Worm (Caenorhabditis elegans): Measurements from ENCODE around the gene F28H7.3.

Gene F28H7.3

ce11 chrV:10790921-10791320, 40.3 kb upstream of the F28H7.3 start, which contains the start of gene D1054.9:
D1054.9 (minus strand) TSS chrV:10791057.
- TF ChIP-seq lsy-12 (tag; optimal IDR thresholded peaks at IDR 0.05) (no peak), nhr-23 (tag; optimal IDR thresholded peaks at IDR 0.05) (no peak), nhr-25 (tag; optimal IDR thresholded peaks at IDR 0.05) (no peak), skn-1 (tag; optimal IDR thresholded peaks at IDR 0.05) (no peak), jun-1 (tag; optimal IDR thresholded peaks at IDR 0.05) (no peak), nhr-67 (tag; optimal IDR thresholded peaks at IDR 0.05) (no peak), pqm-1 (tag; optimal IDR thresholded peaks at IDR 0.05) (no peak), fkh-2 (tag; optimal IDR thresholded peaks at IDR 0.05) (no peak), eor-1 (tag; optimal IDR thresholded peaks at IDR 0.05) (no peak)

ce11 chrV:10784011-10784410, 33.4 kb upstream of the F28H7.3 start, which contains the start of gene D1054.8:
D1054.8 (plus strand) TSS chrV:10784311.
- TF ChIP-seq hmg-11 (tag; optimal IDR thresholded peaks at IDR 0.05): no peak
- peak; percentile 56 for TF ChIP-seq pha-4 (tag; optimal IDR thresholded peaks at IDR 0.05)

- peak; percentile 80 for TF ChIP-seq jun-1 (tag; optimal IDR thresholded peaks at IDR 0.05)
- TF ChIP-seq tbx-2 (tag; optimal IDR thresholded peaks at IDR 0.05): no peak
- no peak for TF ChIP-seq ama-1 (optimal IDR thresholded peaks at IDR 0.05)
- no peak for TF ChIP-seq hmg-11 (tag; optimal IDR thresholded peaks at IDR 0.05)
- no peak for TF ChIP-seq nhr-76 (tag; optimal IDR thresholded peaks at IDR 0.05)
- TF ChIP-seq elt-1 (tag; optimal IDR thresholded peaks at IDR 0.05): no peak
- TF ChIP-seq elt-2 (tag; optimal IDR thresholded peaks at IDR 0.05): peak; percentile 94
- peak; percentile 46 for TF ChIP-seq pha-4 (tag; optimal IDR thresholded peaks at IDR 0.05)
- no peak for TF ChIP-seq unc-39 (tag; optimal IDR thresholded peaks at IDR 0.05)
- TF ChIP-seq ceh-82 (tag; optimal IDR thresholded peaks at IDR 0.05): no peak
- no peak for TF ChIP-seq nhr-237 (tag; optimal IDR thresholded peaks at IDR 0.05)
- no peak for TF ChIP-seq fkh-10 (GFP tag; optimal IDR thresholded peaks at IDR 0.05)
- no peak for TF ChIP-seq ZK546.5 (tag; optimal IDR thresholded peaks at IDR 0.05)
- TF ChIP-seq nhr-12 (tag; optimal IDR thresholded peaks at IDR 0.05): no peak
- no peak for TF ChIP-seq ceh-9 (tag; optimal IDR thresholded peaks at IDR 0.05)
- no peak for TF ChIP-seq nhr-77 (tag; optimal IDR thresholded peaks at IDR 0.05)
- no peak for TF ChIP-seq nhr-43 (tag; optimal IDR thresholded peaks at IDR 0.05; ENCODE audit: poor library complexity, severe bottlenecking)
- no peak for TF ChIP-seq aly-2 (tag; optimal IDR thresholded peaks at IDR 0.05)
- TF ChIP-seq nhr-28 (tag; optimal IDR thresholded peaks at IDR 0.05): no peak
- TF ChIP-seq elt-3 (tag; optimal IDR thresholded peaks at IDR 0.05): no peak
- TF ChIP-seq nfya-1 (tag; optimal IDR thresholded peaks at IDR 0.05; ENCODE audit: insufficient read depth): no peak
- peak; percentile 64 for TF ChIP-seq ceh-28 (tag; optimal IDR thresholded peaks at IDR 0.05)
- TF ChIP-seq pqm-1 (tag; optimal IDR thresholded peaks at IDR 0.05): peak; percentile 91
These were observed 26.0 kb upstream of the F28H7.3 start, which contains the start of gene D1054.5 for ce11 chrV:10776528-10777055. D1054.5 (minus strand) TSS chrV:10776578.

ce11 chrV:10773216-10773615, 22.6 kb upstream of the F28H7.3 start:
- no peak for TF ChIP-seq daf-12 (tag; optimal IDR thresholded peaks at IDR 0.05)
- no peak for TF ChIP-seq nhr-77 (tag; optimal IDR thresholded peaks at IDR 0.05)
- TF ChIP-seq unc-39 (tag; optimal IDR thresholded peaks at IDR 0.05): no peak
- TF ChIP-seq R02D3.7 (tag; optimal IDR thresholded peaks at IDR 0.05): no peak
- no peak for TF ChIP-seq pha-4 (tag; optimal IDR thresholded peaks at IDR 0.05)
- no peak for TF ChIP-seq ama-1 (optimal IDR thresholded peaks at IDR 0.05)
- TF ChIP-seq unc-62 (GFP tag; optimal IDR thresholded peaks at IDR 0.05): no peak
- TF ChIP-seq pqm-1 (tag; optimal IDR thresholded peaks at IDR 0.05): no peak
- TF ChIP-seq aly-2 (tag; optimal IDR thresholded peaks at IDR 0.05): no peak

ce11 chrV:10771390-10771789, 20.8 kb upstream of the F28H7.3 start, which contains the start of gene D1054.3:
D1054.3 (plus strand) TSS chrV:10771451.
- no peak for TF ChIP-seq pha-4 (tag; optimal IDR thresholded peaks at IDR 0.05)
- no peak for TF ChIP-seq egl-27 (tag; optimal IDR thresholded peaks at IDR 0.05)
- TF ChIP-seq fos-1 (tag; optimal IDR thresholded peaks at IDR 0.05): no peak
- no peak for TF ChIP-seq lsy-12 (tag; optimal IDR thresholded peaks at IDR 0.05)

Measured in whole organism, L3 larva.